Worm (Caenorhabditis elegans): ENCODE data around the gene F59B2.12.

The F59B2.12 gene

ce11 chrIII:8999508-8999907 lies 17.9 kb upstream of the F59B2.12 start, which contains the start of gene F59B2.3:
Gene F59B2.3 (minus strand): TSS chrIII:8999766.
- no peak for TF ChIP-seq tbx-9 (tag; optimal IDR thresholded peaks at IDR 0.05; ENCODE audit: borderline replicate concordance)
- TF ChIP-seq hrde-1 (tag; optimal IDR thresholded peaks at IDR 0.05; ENCODE audit: borderline replicate concordance), result peak; percentile 3
- peak; percentile 3 for TF ChIP-seq tbp1 (GFP tag; optimal IDR thresholded peaks at IDR 0.05)
- TF ChIP-seq athp-1 (tag; optimal IDR thresholded peaks at IDR 0.05), result peak; percentile 11
- peak; percentile 9 for TF ChIP-seq atf-7 (tag; optimal IDR thresholded peaks at IDR 0.05)
- no peak for TF ChIP-seq dpl-1 (GFP tag; optimal IDR thresholded peaks at IDR 0.05)
- TF ChIP-seq lsy-27 (tag; optimal IDR thresholded peaks at IDR 0.05; ENCODE audit: borderline replicate concordance, insufficient read depth), result no peak
- no peak for TF ChIP-seq F10E7.11 (tag; optimal IDR thresholded peaks at IDR 0.05)
- peak; percentile 26 for TF ChIP-seq snpc-3.4 (tag; optimal IDR thresholded peaks at IDR 0.05)

ce11 chrIII:9001491-9001890 lies 15.9 kb upstream of the F59B2.12 start:
- TF ChIP-seq fkh-3 (tag; optimal IDR thresholded peaks at IDR 0.05) (no peak), unc-62 (GFP tag; optimal IDR thresholded peaks at IDR 0.05) (no peak), nhr-179 (tag; optimal IDR thresholded peaks at IDR 0.05) (no peak), F33H1.4 (GFP tag; IDR thresholded peaks at IDR 0.05) (peak; percentile 91), T07F8.4 (tag; optimal IDR thresholded peaks at IDR 0.05) (no peak), hlh-12 (tag; optimal IDR thresholded peaks at IDR 0.05) (no peak), efl-1 (GFP tag; optimal IDR thresholded peaks at IDR 0.05) (peak; percentile 86), F39B2.1 (GFP tag; IDR thresholded peaks at IDR 0.05) (no peak), ceh-100 (GFP tag; IDR thresholded peaks at IDR 0.05) (no peak), him-1 (tag; optimal IDR thresholded peaks at IDR 0.05) (no peak), mel-28 (tag; optimal IDR thresholded peaks at IDR 0.05; ENCODE audit: borderline replicate concordance) (no peak), ets-4 (GFP tag; optimal IDR thresholded peaks at IDR 0.05) (no peak), cebp-1 (GFP tag; IDR thresholded peaks at IDR 0.05) (no peak), cebp-1 (tag; optimal IDR thresholded peaks at IDR 0.05) (no peak), ztf-25 (GFP tag; IDR thresholded peaks at IDR 0.05) (no peak), atf-7 (tag; optimal IDR thresholded peaks at IDR 0.05) (no peak), tbp1 (GFP tag; optimal IDR thresholded peaks at IDR 0.05) (no peak), ztf-26 (tag; optimal IDR thresholded peaks at IDR 0.05) (no peak), lin-54 (GFP tag; optimal IDR thresholded peaks at IDR 0.05) (peak; percentile 70), dpff-1 (tag; optimal IDR thresholded peaks at IDR 0.05) (no peak), dox-1 (GFP tag; IDR thresholded peaks at IDR 0.05) (peak; percentile 31; the same call in 1 of the 2 replicates), F49E8.2 (tag; optimal IDR thresholded peaks at IDR 0.05; ENCODE audit: insufficient read depth) (peak; percentile 17), sptf-2 (GFP tag; optimal IDR thresholded peaks at IDR 0.05) (no peak), Y56A3A.18 (GFP tag; IDR thresholded peaks at IDR 0.05) (no peak), zfh-2 (GFP tag; conservative IDR thresholded peaks at IDR 0.05) (no peak), T26A5.8 (tag; optimal IDR thresholded peaks at IDR 0.05) (no peak), madf-6 (GFP tag; IDR thresholded peaks at IDR 0.05) (peak; percentile 91), repo-1 (tag; optimal IDR thresholded peaks at IDR 0.05) (no peak), nfya-1 (tag; optimal IDR thresholded peaks at IDR 0.05; ENCODE audit: borderline replicate concordance, insufficient read depth) (no peak), snpc-1.1 (tag; optimal IDR thresholded peaks at IDR 0.05; ENCODE audit: insufficient read depth) (no peak), lin-26 (GFP tag; IDR thresholded peaks at IDR 0.05) (no peak), madf-3 (GFP tag; IDR thresholded peaks at IDR 0.05) (no peak), unc-130 (GFP tag; optimal IDR thresholded peaks at IDR 0.05) (no peak), nhr-120 (GFP tag; IDR thresholded peaks at IDR 0.05) (no peak), lir-1 (GFP tag; conservative IDR thresholded peaks at IDR 0.05) (no peak), lin-40 (tag; optimal IDR thresholded peaks at IDR 0.05) (no peak), sdz-38 (tag; optimal IDR thresholded peaks at IDR 0.05) (no peak), B0019.2 (GFP tag; conservative IDR thresholded peaks at IDR 0.05) (no peak), pbrm-1 (GFP tag; IDR thresholded peaks at IDR 0.05) (peak; percentile 18; the same call in 1 of the 2 replicates), nhr-80 (tag; optimal IDR thresholded peaks at IDR 0.05) (no peak), Y79H2A.3 (GFP tag; conservative IDR thresholded peaks at IDR 0.05) (no peak)
